Fruit fly (Drosophila melanogaster) whole organism, prepupa: Measurements from ENCODE around the gene GstD6.

Experiments
- CG10631 ChIP-seq: fragments of 200-800 bp; sonication (Bioruptor generic); optimal IDR thresholded peaks from 2 replicates; lab custom pipeline; 2016; ENCODE audit warnings: missing biosample characterization, missing genetic modification characterization
- CG6854 ChIP-seq: fragments of 200-800 bp; sonication (Bioruptor generic); optimal IDR thresholded peaks from 2 replicates; lab custom pipeline; 2017; ENCODE audit warnings: missing biosample characterization, mild to moderate bottlenecking, missing genetic modification characterization
- Eip93F ChIP-seq: fragments of 200-800 bp; sonication (Bioruptor generic); optimal IDR thresholded peaks from 2 replicates; lab custom pipeline; 2016; ENCODE audit warnings: missing biosample characterization, mild to moderate bottlenecking, missing genetic modification characterization
- Lpt ChIP-seq: fragments of 200-800 bp; sonication (Bioruptor generic); optimal IDR thresholded peaks from 3 replicates; lab custom pipeline; 2016; ENCODE audit warnings: missing biosample characterization, missing genetic modification characterization
- OdsH ChIP-seq: fragments of 200-800 bp; sonication (Bioruptor generic); optimal IDR thresholded peaks from 3 replicates; lab custom pipeline; 2016; ENCODE audit warnings: missing biosample characterization, missing genetic modification characterization
- Sox102F ChIP-seq: fragments of 200-800 bp; sonication (Bioruptor generic); optimal IDR thresholded peaks from 2 replicates; lab custom pipeline; 2016; ENCODE audit warnings: missing biosample characterization, mild to moderate bottlenecking, missing genetic modification characterization
- Sox14 ChIP-seq: fragments of 200-800 bp; sonication (Bioruptor generic); optimal IDR thresholded peaks from 3 replicates; lab custom pipeline; 2016; ENCODE audit warnings: missing biosample characterization, missing genetic modification characterization
- dac ChIP-seq: fragments of 200-800 bp; sonication (Bioruptor generic); optimal IDR thresholded peaks from 2 replicates; lab custom pipeline; 2017; ENCODE audit warnings: missing biosample characterization, mild to moderate bottlenecking, missing genetic modification characterization
- topi ChIP-seq: fragments of 200-800 bp; sonication (Bioruptor generic); optimal IDR thresholded peaks from 3 replicates; lab custom pipeline; 2016; ENCODE audit warnings: missing biosample characterization, missing genetic modification characterization
- vri ChIP-seq: fragments of 200-800 bp; sonication (Bioruptor generic); optimal IDR thresholded peaks from 3 replicates; lab custom pipeline; 2016; ENCODE audit warnings: missing biosample characterization, mild to moderate bottlenecking, missing genetic modification characterization

dm6 chr3R:12364580-12364979 is 12.3 kb upstream of the GstD6 start, which contains the start of gene Tim17a1:
- no peak for TF ChIP-seq Sox102F (GFP tag; lab: Kevin White, UChicago)
- no peak for TF ChIP-seq topi (GFP tag; lab: Kevin White, UChicago)
- TF ChIP-seq OdsH (GFP tag; lab: Kevin White, UChicago), result no peak
- no peak for TF ChIP-seq CG10631 (GFP tag; lab: Kevin White, UChicago)
- TF ChIP-seq dac (GFP tag; lab: Kevin White, UChicago), result no peak
- TF ChIP-seq CG6854 (GFP tag; lab: Kevin White, UChicago), result no peak
- no peak for TF ChIP-seq Sox14 (GFP tag; lab: Kevin White, UChicago)
- TF ChIP-seq Lpt (GFP tag; lab: Kevin White, UChicago), result no peak
- TF ChIP-seq vri (GFP tag; lab: Kevin White, UChicago), result no peak
- TF ChIP-seq Eip93F (GFP tag; lab: Kevin White, UChicago), result no peak
